Worm (Caenorhabditis elegans): ENCODE data around the gene phyh-1.

Gene phyh-1

ce11 chrIV:17281060-17282021, 22.1 kb upstream of the phyh-1 start (continued):
- TF ChIP-seq nfya-1 (tag; optimal IDR thresholded peaks at IDR 0.05; ENCODE audit: insufficient read depth) (peak; percentile 64), daf-12 (tag; optimal IDR thresholded peaks at IDR 0.05) (no peak), ceh-9 (tag; optimal IDR thresholded peaks at IDR 0.05) (no peak)

ce11 chrIV:17280441-17280939, 21.3 kb upstream of the phyh-1 start:
- TF ChIP-seq zag-1 (tag; optimal IDR thresholded peaks at IDR 0.05) = no peak
- TF ChIP-seq nfya-1 (tag; optimal IDR thresholded peaks at IDR 0.05; ENCODE audit: insufficient read depth) = peak; percentile 1
- TF ChIP-seq fos-1 (tag; optimal IDR thresholded peaks at IDR 0.05) = no peak
- no peak for TF ChIP-seq aly-2 (tag; optimal IDR thresholded peaks at IDR 0.05)
- TF ChIP-seq ama-1 (optimal IDR thresholded peaks at IDR 0.05) = peak; percentile 95
- no peak for TF ChIP-seq pqm-1 (tag; optimal IDR thresholded peaks at IDR 0.05)
- no peak for TF ChIP-seq hmg-11 (tag; optimal IDR thresholded peaks at IDR 0.05)
- no peak for TF ChIP-seq ceh-16 (tag; optimal IDR thresholded peaks at IDR 0.05)
- no peak for TF ChIP-seq nhr-12 (tag; optimal IDR thresholded peaks at IDR 0.05)
- peak; percentile 58 for TF ChIP-seq nhr-25 (tag; optimal IDR thresholded peaks at IDR 0.05)
- no peak for TF ChIP-seq lin-15B (tag; optimal IDR thresholded peaks at IDR 0.05)
- no peak for TF ChIP-seq elt-2 (tag; optimal IDR thresholded peaks at IDR 0.05)
- TF ChIP-seq unc-39 (tag; optimal IDR thresholded peaks at IDR 0.05) = no peak
- TF ChIP-seq elt-3 (tag; optimal IDR thresholded peaks at IDR 0.05) = no peak
- no peak for TF ChIP-seq nhr-23 (tag; optimal IDR thresholded peaks at IDR 0.05)

- no peak for TF ChIP-seq daf-12 (tag; optimal IDR thresholded peaks at IDR 0.05)
- TF ChIP-seq ceh-16 (tag; optimal IDR thresholded peaks at IDR 0.05) = peak; percentile 30
- TF ChIP-seq nhr-25 (tag; optimal IDR thresholded peaks at IDR 0.05) = peak; percentile 45
- peak; percentile 8 for TF ChIP-seq snpc-4 (tag; optimal IDR thresholded peaks at IDR 0.05)
- peak; percentile 26 for TF ChIP-seq ama-1 (optimal IDR thresholded peaks at IDR 0.05)
- TF ChIP-seq ceh-9 (tag; optimal IDR thresholded peaks at IDR 0.05) = no peak
Measured at ce11 chrIV:17279592-17280440, 20.6 kb upstream of the phyh-1 start.

DNA sequence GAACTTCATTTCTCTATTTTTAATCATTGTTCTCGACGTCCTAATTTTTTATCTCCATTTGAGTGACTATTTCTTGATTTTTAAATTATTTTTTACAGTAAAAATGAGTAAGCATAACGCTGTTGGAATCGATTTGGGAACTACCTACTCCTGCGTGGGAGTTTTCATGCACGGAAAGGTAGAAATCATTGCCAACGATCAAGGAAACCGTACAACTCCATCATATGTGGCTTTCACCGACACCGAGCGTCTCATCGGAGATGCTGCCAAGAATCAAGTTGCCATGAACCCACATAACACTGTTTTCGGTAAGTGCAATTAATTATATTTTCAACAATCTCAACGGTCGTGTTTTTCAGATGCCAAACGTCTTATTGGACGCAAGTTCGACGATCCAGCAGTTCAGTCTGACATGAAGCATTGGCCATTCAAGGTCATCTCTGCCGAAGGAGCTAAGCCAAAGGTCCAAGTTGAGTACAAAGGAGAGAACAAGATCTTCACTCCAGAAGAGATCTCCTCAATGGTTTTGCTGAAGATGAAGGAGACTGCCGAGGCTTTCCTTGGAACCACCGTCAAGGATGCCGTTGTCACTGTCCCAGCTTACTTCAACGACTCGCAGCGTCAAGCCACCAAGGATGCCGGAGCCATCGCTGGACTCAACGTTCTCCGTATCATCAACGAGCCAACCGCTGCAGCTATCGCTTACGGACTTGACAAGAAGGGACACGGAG, 19.8 kb upstream of the phyh-1 start, which contains the start of gene hsp-1:
hsp-1 (plus strand) TSS at position 99 of the 731 bp plus-strand sequence.
- TF ChIP-seq egl-27 (tag; optimal IDR thresholded peaks at IDR 0.05) = no peak
- peak; percentile 12 for TF ChIP-seq lin-39 (tag; optimal IDR thresholded peaks at IDR 0.05)
- TF ChIP-seq hmg-11 (tag; optimal IDR thresholded peaks at IDR 0.05) = no peak
- peak; percentile 88 for TF ChIP-seq ama-1 (optimal IDR thresholded peaks at IDR 0.05)

DNA sequence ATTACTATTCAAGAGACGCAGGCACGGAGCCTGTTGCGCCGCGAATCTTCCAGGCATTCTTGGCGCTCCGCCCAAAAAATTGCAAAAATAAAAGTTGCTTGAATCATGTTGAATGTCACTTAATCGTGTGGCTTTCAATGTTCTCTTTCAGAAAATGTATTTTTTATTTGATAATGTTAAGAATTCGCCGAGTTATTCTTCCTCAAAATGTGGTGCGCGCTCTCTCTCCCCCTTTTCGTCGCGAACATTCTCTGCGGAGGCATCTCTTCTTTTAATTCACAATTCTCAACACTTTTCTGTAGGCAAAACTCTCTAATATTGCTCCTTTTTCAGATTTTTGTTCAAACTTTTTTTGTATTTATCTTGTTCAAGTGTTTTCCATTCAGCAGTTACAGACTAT, 19.2 kb upstream of the phyh-1 start:
- TF ChIP-seq ceh-28 (tag; optimal IDR thresholded peaks at IDR 0.05) (peak; percentile 89), mml-1 (tag; optimal IDR thresholded peaks at IDR 0.05) (no peak), unc-62 (GFP tag; optimal IDR thresholded peaks at IDR 0.05) (peak; percentile 81), elt-1 (tag; optimal IDR thresholded peaks at IDR 0.05) (peak; percentile 42), sea-2 (GFP tag; optimal IDR thresholded peaks at IDR 0.05) (peak; percentile 37), ZK546.5 (tag; optimal IDR thresholded peaks at IDR 0.05) (peak; percentile 49), ceh-82 (tag; optimal IDR thresholded peaks at IDR 0.05) (peak; percentile 88), eor-1 (tag; optimal IDR thresholded peaks at IDR 0.05) (peak; percentile 79 to 89), nhr-76 (tag; optimal IDR thresholded peaks at IDR 0.05) (peak; percentile 73), R02D3.7 (tag; optimal IDR thresholded peaks at IDR 0.05) (peak; percentile 80), nhr-237 (tag; optimal IDR thresholded peaks at IDR 0.05) (peak; percentile 50), elt-2 (tag; optimal IDR thresholded peaks at IDR 0.05) (peak; percentile 83), nhr-43 (tag; optimal IDR thresholded peaks at IDR 0.05; ENCODE audit: poor library complexity, severe bottlenecking) (peak; percentile 76), nhr-25 (tag; optimal IDR thresholded peaks at IDR 0.05) (peak; percentile 89), ama-1 (optimal IDR thresholded peaks at IDR 0.05) (peak; percentile 87), fos-1 (tag; optimal IDR thresholded peaks at IDR 0.05) (peak; percentile 91), zag-1 (tag; optimal IDR thresholded peaks at IDR 0.05) (peak; percentile 34), skn-1 (tag; optimal IDR thresholded peaks at IDR 0.05) (peak; percentile 86), egl-5 (tag; optimal IDR thresholded peaks at IDR 0.05) (peak; percentile 97), nhr-67 (tag; optimal IDR thresholded peaks at IDR 0.05) (peak; percentile 22), lin-39 (tag; optimal IDR thresholded peaks at IDR 0.05) (peak; percentile 91), tbx-2 (tag; optimal IDR thresholded peaks at IDR 0.05) (peak; percentile 93), ztf-4 (tag; optimal IDR thresholded peaks at IDR 0.05) (peak; percentile 86), nhr-23 (tag; optimal IDR thresholded peaks at IDR 0.05) (peak; percentile 98), unc-39 (tag; optimal IDR thresholded peaks at IDR 0.05) (no peak), fkh-10 (GFP tag; optimal IDR thresholded peaks at IDR 0.05) (peak; percentile 100)
